Worm (Caenorhabditis elegans): ENCODE results near the gene K09H11.4.

ce11 chrV:5730783-5731182 is 4.4 kb upstream of the K09H11.4 start, which contains the start of gene K09H11.15:
- no peak for TF ChIP-seq hmg-20 (GFP tag; IDR thresholded peaks at IDR 0.05)
- no peak for TF ChIP-seq ets-4 (GFP tag; optimal IDR thresholded peaks at IDR 0.05)
- no peak for TF ChIP-seq Y95B8A.8 (GFP tag; IDR thresholded peaks at IDR 0.05)
- TF ChIP-seq rec-8 (tag; optimal IDR thresholded peaks at IDR 0.05) = no peak
- TF ChIP-seq pha-4 (tag; optimal IDR thresholded peaks at IDR 0.05) = no peak
- no peak for TF ChIP-seq nhr-120 (GFP tag; IDR thresholded peaks at IDR 0.05)

Data from whole organism, young adult.